Worm (Caenorhabditis elegans): ENCODE data around the gene ugt-54.

ce11 chrIV:10718865-10719264 is 42.6 kb upstream of the ugt-54 start:
- TF ChIP-seq tra-4 (tag; optimal IDR thresholded peaks at IDR 0.05) (no peak), ama-1 (optimal IDR thresholded peaks at IDR 0.05) (no peak), tbx-11 (GFP tag; IDR thresholded peaks at IDR 0.05) (no peak), F13C5.2 (tag; optimal IDR thresholded peaks at IDR 0.05) (no peak), ceh-36 (tag; optimal IDR thresholded peaks at IDR 0.05) (no peak), flt-1 (GFP tag; IDR thresholded peaks at IDR 0.05) (no peak), sea-1 (GFP tag; conservative IDR thresholded peaks at IDR 0.05) (no peak)

All from whole organism, early embryonic.